Fruit fly (Drosophila melanogaster) whole organism: ENCODE data around the gene Teh1.

Experiments
- CG8478 ChIP-seq: fragments of >200 bp; optimal IDR thresholded peaks from 2 replicates; lab custom pipeline; 2018; ENCODE audit warnings: inconsistent platforms
- Dll ChIP-seq: fragments of >200 bp; optimal IDR thresholded peaks from 2 replicates; lab custom pipeline; 2017
- EcR ChIP-seq, 2 experiments: fragments of >200 bp; optimal IDR thresholded peaks; 2 replicates each; lab custom pipeline; 2017; ENCODE audit warnings: missing biosample characterization in 2 of 2, missing genetic modification characterization in 2 of 2, missing genetic modification reagents in 2 of 2
- pan ChIP-seq: fragments of >200 bp; optimal IDR thresholded peaks from 2 replicates; lab custom pipeline; 2017
- psq ChIP-seq: fragments of >200 bp; optimal IDR thresholded peaks from 2 replicates; lab custom pipeline; 2017
- usp ChIP-seq: fragments of >200 bp; optimal IDR thresholded peaks from 2 replicates; lab custom pipeline; 2017; ENCODE audit warnings: missing biosample characterization, missing genetic modification characterization, mixed read lengths

Gene Teh1

dm6 chr3R:9867911-9868537, at the start of gene Teh1:
Gene Teh1 (minus strand): TSS chr3R:9868120.
- TF ChIP-seq pan (lab: Kevin White, UChicago) (no peak), psq (no peak), Dll (lab: Kevin White, UChicago) (no peak), CG8478 (lab: Kevin White, UChicago) (no peak), usp (no peak)

dm6 chr3R:9917361-9917760, 49.4 kb upstream of the Teh1 start:
- TF ChIP-seq usp (no peak), Dll (lab: Kevin White, UChicago) (no peak), pan (lab: Kevin White, UChicago) (no peak), psq (no peak), CG8478 (lab: Kevin White, UChicago) (no peak), EcR (GFP tag; optimal IDR thresholded peaks at IDR 0.05; lab: Kevin White, UChicago) (no peak)

dm6 chr3R:9915682-9916081, 47.8 kb upstream of the Teh1 start:
- TF ChIP-seq Dll (lab: Kevin White, UChicago) (no peak), usp (no peak), psq (no peak), CG8478 (lab: Kevin White, UChicago) (no peak), pan (lab: Kevin White, UChicago) (no peak), EcR (GFP tag; optimal IDR thresholded peaks at IDR 0.05; lab: Kevin White, UChicago) (no peak)

- TF ChIP-seq psq (no peak), pan (lab: Kevin White, UChicago) (no peak), EcR (GFP tag; optimal IDR thresholded peaks at IDR 0.05; lab: Kevin White, UChicago) (no peak), usp (no peak), CG8478 (lab: Kevin White, UChicago) (no peak), Dll (lab: Kevin White, UChicago) (no peak)
Measured at dm6 chr3R:9914287-9914686, 46.4 kb upstream of the Teh1 start.

- TF ChIP-seq Dll (lab: Kevin White, UChicago), result no peak
- no peak for TF ChIP-seq usp
- no peak for TF ChIP-seq CG8478 (lab: Kevin White, UChicago)
- TF ChIP-seq psq, result no peak
- no peak for TF ChIP-seq pan (lab: Kevin White, UChicago)
- no peak for TF ChIP-seq EcR (GFP tag; optimal IDR thresholded peaks at IDR 0.05; lab: Kevin White, UChicago)
Measured at dm6 chr3R:9913442-9913841, 45.5 kb upstream of the Teh1 start.

DNA sequence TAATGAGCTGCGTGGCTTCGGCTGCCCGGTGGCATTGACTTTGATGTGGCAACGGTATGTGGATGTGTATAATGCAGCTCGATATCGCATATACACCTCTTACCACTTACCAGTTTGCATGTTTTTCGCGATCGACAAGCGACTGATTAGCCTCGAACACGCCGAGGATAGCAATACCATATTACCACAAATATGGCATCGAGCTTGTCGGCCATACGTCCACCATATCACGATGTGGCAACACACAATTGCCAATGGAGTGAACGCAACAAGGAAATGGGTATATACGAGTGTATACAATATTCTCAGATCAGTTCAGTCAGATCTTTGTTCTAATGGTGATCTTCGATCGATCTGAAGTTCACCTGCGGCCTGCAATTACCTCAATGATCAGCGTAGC, 43.9 kb upstream of the Teh1 start:
- TF ChIP-seq psq (no peak), Dll (lab: Kevin White, UChicago) (no peak), pan (lab: Kevin White, UChicago) (no peak), usp (no peak), CG8478 (lab: Kevin White, UChicago) (no peak), EcR (GFP tag; optimal IDR thresholded peaks at IDR 0.05; lab: Kevin White, UChicago) (no peak)

DNA sequence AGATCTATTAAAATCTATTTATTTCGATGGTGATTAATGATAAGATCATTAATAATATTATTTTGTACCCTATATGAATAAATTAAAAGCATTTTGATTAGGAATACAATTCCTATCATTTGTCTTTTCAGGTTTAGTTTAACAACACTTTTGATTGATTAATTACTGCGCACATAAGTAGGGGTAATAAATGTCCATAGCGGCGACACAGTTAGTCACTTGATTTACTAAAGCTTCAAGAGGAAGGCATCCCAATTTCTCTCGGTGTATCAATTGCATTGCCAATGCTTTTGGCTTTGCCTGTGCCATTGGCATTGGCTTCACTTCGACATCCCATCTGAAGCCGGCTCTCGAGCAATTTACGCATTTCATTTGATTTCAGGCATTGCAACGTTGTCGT, 42.9 kb upstream of the Teh1 start:
- no peak for TF ChIP-seq EcR (GFP tag; optimal IDR thresholded peaks at IDR 0.05; lab: Kevin White, UChicago)
- TF ChIP-seq usp, result no peak
- TF ChIP-seq Dll (lab: Kevin White, UChicago), result no peak
- TF ChIP-seq psq, result no peak
- no peak for TF ChIP-seq CG8478 (lab: Kevin White, UChicago)
- no peak for TF ChIP-seq pan (lab: Kevin White, UChicago)

DNA sequence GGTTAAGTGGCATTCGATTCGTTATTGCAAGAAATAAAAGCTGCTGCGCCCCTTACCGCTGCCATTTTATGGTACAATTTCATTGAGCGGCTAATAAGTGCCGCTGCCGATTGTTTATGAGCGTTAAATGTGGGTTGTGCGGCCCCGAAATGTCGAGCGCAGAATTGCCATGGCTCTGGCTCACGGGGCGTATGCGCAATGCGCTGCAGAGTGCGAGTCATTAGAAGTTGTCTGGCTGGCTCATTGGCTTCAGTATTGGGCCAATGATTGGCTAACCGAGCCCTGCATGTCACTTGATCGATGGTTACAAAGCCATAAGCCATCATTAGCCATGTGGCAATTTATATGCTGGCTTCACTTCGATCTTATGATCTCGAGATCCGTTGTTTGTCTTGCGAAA, 42.2 kb upstream of the Teh1 start:
- no peak for TF ChIP-seq usp
- TF ChIP-seq psq, result no peak
- no peak for TF ChIP-seq EcR (GFP tag; optimal IDR thresholded peaks at IDR 0.05; lab: Kevin White, UChicago)
- TF ChIP-seq CG8478 (lab: Kevin White, UChicago), result no peak
- TF ChIP-seq Dll (lab: Kevin White, UChicago), result no peak
- TF ChIP-seq pan (lab: Kevin White, UChicago), result no peak

DNA sequence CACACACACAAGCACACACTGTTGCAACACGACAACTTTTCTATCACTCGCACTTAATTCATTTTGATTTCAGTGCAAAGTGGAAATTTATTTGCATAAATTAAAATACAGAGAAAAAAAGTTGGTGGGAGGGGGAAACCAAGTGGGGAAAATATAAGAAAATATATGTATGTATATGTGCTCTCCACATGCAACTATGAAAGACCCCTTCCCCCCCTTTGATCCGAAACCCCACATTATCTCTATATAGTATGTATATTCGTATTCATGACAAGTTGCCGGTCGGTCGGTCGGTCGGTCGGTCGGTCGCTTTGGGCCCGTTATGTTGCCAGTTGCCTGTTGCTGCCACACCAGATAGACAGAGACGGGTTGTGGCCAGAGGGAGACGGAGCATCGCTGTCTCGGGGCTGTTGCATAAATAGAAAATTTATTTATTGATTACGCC, 38.1 kb upstream of the Teh1 start:
- TF ChIP-seq psq, result no peak
- no peak for TF ChIP-seq pan (lab: Kevin White, UChicago)
- TF ChIP-seq CG8478 (lab: Kevin White, UChicago), result no peak
- no peak for TF ChIP-seq EcR (GFP tag; optimal IDR thresholded peaks at IDR 0.05; lab: Kevin White, UChicago)
- TF ChIP-seq Dll (lab: Kevin White, UChicago), result no peak
- TF ChIP-seq usp, result no peak

DNA sequence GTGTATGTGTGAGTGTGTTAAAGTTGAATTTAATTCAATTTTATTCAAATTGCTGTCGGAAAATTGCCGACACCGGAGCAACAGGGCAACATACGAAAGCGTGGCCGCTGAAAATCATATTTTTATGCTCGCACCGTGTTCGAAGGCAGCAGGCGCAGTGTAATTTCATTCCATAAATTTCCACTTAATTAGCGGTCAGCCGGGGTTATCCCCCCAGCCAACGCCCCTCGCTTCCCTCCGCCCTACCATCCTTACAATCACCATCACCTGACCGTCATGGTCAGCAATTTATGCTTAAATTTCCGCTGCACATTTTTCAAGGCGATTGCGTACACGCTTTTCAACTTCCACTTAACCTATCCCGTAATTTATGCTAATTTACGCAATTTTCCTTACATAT, 36.8 kb upstream of the Teh1 start:
- TF ChIP-seq EcR (GFP tag; optimal IDR thresholded peaks at IDR 0.05; lab: Kevin White, UChicago), result no peak
- TF ChIP-seq Dll (lab: Kevin White, UChicago), result no peak
- no peak for TF ChIP-seq CG8478 (lab: Kevin White, UChicago)
- TF ChIP-seq psq, result no peak
- no peak for TF ChIP-seq usp

DNA sequence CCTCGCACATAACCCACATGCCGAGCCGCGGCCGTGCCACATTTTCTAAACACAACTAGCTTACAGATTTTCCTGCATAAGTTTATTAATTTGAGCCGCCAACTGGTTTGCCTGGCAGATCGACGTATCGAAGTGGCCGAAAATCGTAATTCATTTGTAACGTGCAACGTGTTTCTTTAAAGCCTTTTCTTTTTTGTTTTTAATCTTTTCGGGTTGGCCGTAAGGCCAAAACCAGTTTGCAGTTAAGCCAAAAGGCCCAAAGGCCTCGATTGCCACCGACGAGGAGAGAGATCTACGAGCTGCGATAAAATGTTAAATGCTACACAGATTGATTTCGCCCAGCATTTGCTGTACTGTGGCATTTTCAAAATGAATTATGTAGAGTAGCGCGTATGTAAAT, 35.5 kb upstream of the Teh1 start:
- TF ChIP-seq CG8478 (lab: Kevin White, UChicago) (no peak), Dll (lab: Kevin White, UChicago) (no peak), EcR (GFP tag; optimal IDR thresholded peaks at IDR 0.05; lab: Kevin White, UChicago) (no peak), usp (no peak)

- no peak for TF ChIP-seq CG8478 (lab: Kevin White, UChicago)
- no peak for TF ChIP-seq Dll (lab: Kevin White, UChicago)
- TF ChIP-seq usp, result no peak
- TF ChIP-seq pan (lab: Kevin White, UChicago), result no peak
- TF ChIP-seq EcR (GFP tag; optimal IDR thresholded peaks at IDR 0.05; lab: Kevin White, UChicago), result no peak
- no peak for TF ChIP-seq psq
Measured at dm6 chr3R:9902834-9903233, 34.9 kb upstream of the Teh1 start.

DNA sequence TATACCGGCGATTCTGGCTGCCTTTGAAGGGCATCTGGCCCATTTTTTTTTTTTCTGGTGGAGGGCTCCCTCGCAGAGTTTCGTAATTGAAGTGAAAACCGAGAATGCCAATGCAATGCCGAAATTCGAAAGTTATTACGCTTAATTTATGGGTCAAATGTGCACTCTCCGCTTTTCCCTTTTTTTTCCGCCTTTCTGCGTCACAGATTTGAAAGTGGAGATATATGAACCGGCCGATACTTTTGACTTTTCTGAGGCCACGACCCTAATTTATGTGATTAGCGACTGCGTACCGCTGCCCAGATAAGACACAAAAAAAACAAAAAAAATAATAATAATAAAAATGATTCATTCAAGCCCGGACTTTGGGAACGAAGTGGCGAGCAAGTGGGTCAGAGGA, 29.6 kb upstream of the Teh1 start:
- TF ChIP-seq Dll (lab: Kevin White, UChicago) (no peak), usp (no peak), EcR (GFP tag; optimal IDR thresholded peaks at IDR 0.05; lab: Kevin White, UChicago) (no peak), CG8478 (lab: Kevin White, UChicago) (no peak), pan (lab: Kevin White, UChicago) (no peak), psq (no peak)
